Worm (Caenorhabditis elegans) whole organism, mixed stage, embryonic: ENCODE data around the gene srab-20.
"Not testable (repeated sequence)": the region's sequence is repeated elsewhere in the genome, so short reads cannot be mapped to it uniquely, and the experiment has no call there.

ENCODE experiments used
- bed-3 ChIP-seq: fragments of 200-800 bp; sonication (Bioruptor generic); optimal IDR thresholded peaks from 3 replicates; lab custom pipeline; 2018; ENCODE audit warnings: mild to moderate bottlenecking, missing genetic modification characterization, moderate library complexity, missing compliant biosample characterization
- mep-1 ChIP-seq: fragments of 150-350 bp; optimal IDR thresholded peaks from 2 replicates; lab custom pipeline; 2017; ENCODE audit warnings: missing biosample characterization, missing genetic modification reagents, missing genetic modification characterization, inconsistent platforms
- pha-4 ChIP-seq: fragments of 150-350 bp; optimal IDR thresholded peaks from 2 replicates; lab custom pipeline; 2018; ENCODE audit warnings: missing biosample characterization, missing genetic modification reagents, missing genetic modification characterization

ce11 chrV:3399952-3400351, 28.8 kb upstream of the srab-20 start, which contains the start of gene T20D4.10:
- not testable (repeated sequence) for TF ChIP-seq pha-4; bed-3 (GFP tag; lab: Kevin White, UChicago); mep-1
